Worm (Caenorhabditis elegans) whole organism, L1 larva: Measurements from ENCODE around the gene ccd-5.

Experiments used
- C04F5.9 ChIP-seq: sonication (generic microtip); optimal IDR thresholded peaks from 2 replicates; lab custom pipeline; 2016; ENCODE audit warnings: missing genetic modification characterization, missing compliant biosample characterization
- C16A3.4 ChIP-seq: fragments of 150-350 bp; optimal IDR thresholded peaks from 2 replicates; lab custom pipeline; 2014; ENCODE audit warnings: missing biosample characterization, missing genetic modification characterization
- Y116A8C.19 ChIP-seq: sonication (generic microtip); optimal IDR thresholded peaks from 2 replicates; lab custom pipeline; 2016; ENCODE audit warnings: missing compliant biosample characterization, missing genetic modification characterization, borderline replicate concordance
- ama-1 ChIP-seq: fragments of 150-350 bp; optimal IDR thresholded peaks from 2 replicates; lab custom pipeline; 2014
- ceh-63 ChIP-seq: fragments of 200-800 bp; sonication (Bioruptor generic); optimal IDR thresholded peaks from 2 replicates; lab custom pipeline; 2018; ENCODE audit warnings: mild to moderate bottlenecking, missing genetic modification characterization, missing compliant biosample characterization
- ceh-8 ChIP-seq: fragments of 200-800 bp; sonication (Bioruptor generic); optimal IDR thresholded peaks from 2 replicates; lab custom pipeline; 2018; ENCODE audit warnings: mild to moderate bottlenecking, missing genetic modification characterization, moderate library complexity, missing compliant biosample characterization
- ceh-82 ChIP-seq, 3 experiments: fragments of 150-350 bp in 1 of 3; sonication (generic microtip) in 2 of 3; optimal IDR thresholded peaks; 2 replicates each; lab custom pipeline; 2014 to 2017; ENCODE audit warnings: missing biosample characterization in 3 of 3, missing genetic modification characterization in 3 of 3
- ceh-88 ChIP-seq: fragments of 200-800 bp; sonication (Bioruptor generic); IDR thresholded peaks from 2 replicates; pipeline ENCODE4 v1.3.6; 2022; ENCODE audit warnings: missing genetic modification characterization, missing compliant biosample characterization
- ces-1 ChIP-seq: fragments of 150-350 bp; optimal IDR thresholded peaks from 2 replicates; lab custom pipeline; 2014; ENCODE audit warnings: missing biosample characterization, missing genetic modification reagents, missing genetic modification characterization
- dpl-1 ChIP-seq, 3 experiments: fragments of 150-350 bp in 2 of 3; sonication (generic microtip) in 1 of 3; optimal IDR thresholded peaks; 2 replicates each; lab custom pipeline; 2014 to 2017; ENCODE audit warnings: missing biosample characterization in 3 of 3, missing genetic modification characterization in 3 of 3, missing genetic modification reagents in 3 of 3
- efl-1 ChIP-seq, 4 experiments: fragments of 150-350 bp; optimal IDR thresholded peaks in 3 of 4; peaks in 1 of 4; 1 replicate in 1 of 4; 2 replicates in 3 of 4; lab custom pipeline; 2014; ENCODE audit warnings: missing biosample characterization in 2 of 4, missing genetic modification characterization in 2 of 4, missing genetic modification reagents in 2 of 4
- efl-3 ChIP-seq: fragments of 200-800 bp; sonication (Bioruptor generic); optimal IDR thresholded peaks from 2 replicates; lab custom pipeline; 2018; ENCODE audit warnings: mild to moderate bottlenecking, missing genetic modification characterization, missing compliant biosample characterization
- elt-2 ChIP-seq: sonication (generic microtip); optimal IDR thresholded peaks from 2 replicates; lab custom pipeline; 2016; ENCODE audit warnings: missing genetic modification characterization, mild to moderate bottlenecking, inconsistent platforms, missing compliant biosample characterization, missing genetic modification reagents
- elt-3 ChIP-seq, 6 experiments: fragments of 150-350 bp in 1 of 6; sonication (generic microtip); optimal IDR thresholded peaks; 2 replicates each; lab custom pipeline; 2017 to 2018; ENCODE audit warnings: missing biosample characterization in 6 of 6, missing genetic modification characterization in 6 of 6, inconsistent platforms in 1 of 6
- fkh-4 ChIP-seq: sonication (generic microtip); optimal IDR thresholded peaks from 2 replicates; lab custom pipeline; 2016; ENCODE audit warnings: missing compliant biosample characterization, missing genetic modification characterization, borderline replicate concordance
- fos-1 ChIP-seq: fragments of 150-350 bp; optimal IDR thresholded peaks from 2 replicates; lab custom pipeline; 2014; ENCODE audit warnings: missing biosample characterization, missing genetic modification characterization
- grh-1 ChIP-seq: fragments of 200-800 bp; sonication (Bioruptor generic); IDR thresholded peaks from 2 replicates; pipeline ENCODE4 v1.3.6; 2022; ENCODE audit warnings: missing genetic modification reagents, missing genetic modification characterization, missing compliant biosample characterization
- hlh-17 ChIP-seq: fragments of 200-800 bp; sonication (Bioruptor generic); optimal IDR thresholded peaks from 2 replicates; lab custom pipeline; 2018; ENCODE audit warnings: missing genetic modification characterization, mild to moderate bottlenecking, missing compliant biosample characterization, moderate library complexity, borderline replicate concordance
- hlh-4 ChIP-seq: sonication (generic microtip); optimal IDR thresholded peaks from 2 replicates; lab custom pipeline; 2016; ENCODE audit warnings: mild to moderate bottlenecking, missing genetic modification characterization, missing compliant biosample characterization
- isw-1 ChIP-seq: fragments of 200-800 bp; sonication (Bioruptor generic); IDR thresholded peaks from 2 replicates; pipeline ENCODE4 v1.3.6; 2022; ENCODE audit warnings: missing genetic modification characterization, missing compliant biosample characterization
- jun-1 ChIP-seq: fragments of 150-350 bp; optimal IDR thresholded peaks from 2 replicates; lab custom pipeline; 2014; ENCODE audit warnings: missing biosample characterization, missing genetic modification reagents, missing genetic modification characterization
- lin-15B ChIP-seq: fragments of 150-350 bp; sonication (generic microtip); optimal IDR thresholded peaks from 3 replicates; lab custom pipeline; 2014; ENCODE audit warnings: missing biosample characterization, missing genetic modification characterization
- lin-35 ChIP-seq, 2 experiments: fragments of 150-350 bp; optimal IDR thresholded peaks; 2 replicates each; lab custom pipeline; 2014; ENCODE audit warnings: missing biosample characterization in 2 of 2, missing genetic modification characterization in 2 of 2, missing genetic modification reagents in 2 of 2
- lin-39 ChIP-seq: fragments of 150-350 bp; optimal IDR thresholded peaks from 2 replicates; lab custom pipeline; 2014; ENCODE audit warnings: missing biosample characterization, missing genetic modification reagents, missing genetic modification characterization
- lir-3 ChIP-seq: sonication (generic microtip); optimal IDR thresholded peaks from 2 replicates; lab custom pipeline; 2016; ENCODE audit warnings: mild to moderate bottlenecking, missing genetic modification characterization, moderate library complexity, missing compliant biosample characterization; ENCODE audit not compliant: poor library complexity
- mab-9 ChIP-seq: fragments of 200-800 bp; sonication (Bioruptor generic); IDR thresholded peaks from 2 replicates; pipeline ENCODE4 v1.3.6; 2022; ENCODE audit warnings: missing genetic modification reagents, missing genetic modification characterization, missing compliant biosample characterization
- mdl-1 ChIP-seq, 2 experiments: fragments of 150-350 bp; optimal IDR thresholded peaks; 2 replicates each; lab custom pipeline; 2014 to 2017; ENCODE audit warnings: missing biosample characterization in 2 of 2, missing genetic modification characterization in 2 of 2, inconsistent platforms in 1 of 2
- nhr-11 ChIP-seq: fragments of 150-350 bp; optimal IDR thresholded peaks from 2 replicates; lab custom pipeline; 2014; ENCODE audit warnings: missing biosample characterization, missing genetic modification characterization
- nhr-12 ChIP-seq: sonication (generic microtip); optimal IDR thresholded peaks from 2 replicates; lab custom pipeline; 2017; ENCODE audit warnings: missing biosample characterization, missing genetic modification characterization
- nhr-19 ChIP-seq: fragments of 200-800 bp; sonication (Bioruptor generic); conservative IDR thresholded peaks from 2 replicates; pipeline ENCODE4 v1.3.6; 2022; ENCODE audit warnings: missing genetic modification characterization, missing compliant biosample characterization
- nhr-28 ChIP-seq: fragments of 150-350 bp; optimal IDR thresholded peaks from 2 replicates; lab custom pipeline; 2014; ENCODE audit warnings: missing biosample characterization, missing genetic modification characterization
- nhr-77 ChIP-seq: fragments of 150-350 bp; optimal IDR thresholded peaks from 2 replicates; lab custom pipeline; 2014; ENCODE audit warnings: missing biosample characterization, missing genetic modification characterization
- nhr-85 ChIP-seq: sonication (generic microtip); peaks from one replicate; lab custom pipeline; 2016; ENCODE audit warnings: missing genetic modification characterization, inconsistent platforms, missing compliant biosample characterization
- nhr-90 ChIP-seq: sonication (generic microtip); optimal IDR thresholded peaks from 2 replicates; lab custom pipeline; 2016; ENCODE audit warnings: mild to moderate bottlenecking, missing genetic modification characterization, missing compliant biosample characterization; ENCODE audit not compliant: poor library complexity
- pag-3 ChIP-seq: sonication (generic microtip); optimal IDR thresholded peaks from 2 replicates; lab custom pipeline; 2017; ENCODE audit warnings: missing genetic modification characterization, mild to moderate bottlenecking, missing compliant biosample characterization, antibody characterized with exemption, borderline replicate concordance; ENCODE audit not compliant: insufficient read depth
- pax-3 ChIP-seq: fragments of 200-800 bp; sonication (Bioruptor generic); optimal IDR thresholded peaks from 2 replicates; lab custom pipeline; 2018; ENCODE audit warnings: mild to moderate bottlenecking, missing genetic modification characterization, moderate library complexity, missing compliant biosample characterization
- pqm-1 ChIP-seq: sonication (generic microtip); optimal IDR thresholded peaks from 3 replicates; lab custom pipeline; 2017; ENCODE audit warnings: missing biosample characterization, missing genetic modification characterization
- skn-1 ChIP-seq: fragments of 150-350 bp; optimal IDR thresholded peaks from 2 replicates; lab custom pipeline; 2014; ENCODE audit warnings: missing biosample characterization, missing genetic modification characterization
- snpc-4 ChIP-seq: fragments of 150-350 bp; optimal IDR thresholded peaks from 2 replicates; lab custom pipeline; 2014; ENCODE audit warnings: missing biosample characterization, missing genetic modification characterization
- snu-23 ChIP-seq: sonication (generic microtip); optimal IDR thresholded peaks from 2 replicates; lab custom pipeline; 2016; ENCODE audit warnings: missing genetic modification characterization, missing compliant biosample characterization
- sox-4 ChIP-seq: sonication (generic microtip); optimal IDR thresholded peaks from 2 replicates; lab custom pipeline; 2016; ENCODE audit warnings: missing genetic modification characterization, missing compliant biosample characterization
- swsn-7 ChIP-seq: sonication (generic microtip); optimal IDR thresholded peaks from 2 replicates; lab custom pipeline; 2016; ENCODE audit warnings: missing genetic modification characterization, missing compliant biosample characterization
- tbx-2 ChIP-seq: sonication (generic microtip); optimal IDR thresholded peaks from 2 replicates; lab custom pipeline; 2016; ENCODE audit warnings: missing genetic modification characterization, missing compliant biosample characterization
- unc-130 ChIP-seq: fragments of 150-350 bp; optimal IDR thresholded peaks from 2 replicates; lab custom pipeline; 2017; ENCODE audit warnings: missing biosample characterization, missing genetic modification characterization, inconsistent platforms
- unc-62 ChIP-seq: fragments of 150-350 bp; optimal IDR thresholded peaks from 2 replicates; lab custom pipeline; 2014; ENCODE audit warnings: missing biosample characterization, missing genetic modification reagents, missing genetic modification characterization
- unc-86 ChIP-seq: sonication (generic microtip); optimal IDR thresholded peaks from 2 replicates; lab custom pipeline; 2016; ENCODE audit warnings: missing genetic modification characterization, missing compliant biosample characterization
- unc-98 ChIP-seq: fragments of 200-800 bp; sonication (Bioruptor generic); IDR thresholded peaks from 2 replicates; pipeline ENCODE4 v1.3.6; 2022; ENCODE audit warnings: missing genetic modification characterization, missing compliant biosample characterization
- vab-15 ChIP-seq: sonication (generic microtip); optimal IDR thresholded peaks from 2 replicates; lab custom pipeline; 2017; ENCODE audit warnings: missing genotype, mild to moderate bottlenecking, missing genetic modification characterization, missing compliant biosample characterization
- ztf-11 ChIP-seq, 2 experiments: sonication (generic microtip); optimal IDR thresholded peaks; 2 replicates each; lab custom pipeline; 2016 to 2017; ENCODE audit warnings: missing genetic modification characterization in 2 of 2, missing biosample characterization in 1 of 2, missing compliant biosample characterization in 1 of 2

The ccd-5 gene

DNA sequence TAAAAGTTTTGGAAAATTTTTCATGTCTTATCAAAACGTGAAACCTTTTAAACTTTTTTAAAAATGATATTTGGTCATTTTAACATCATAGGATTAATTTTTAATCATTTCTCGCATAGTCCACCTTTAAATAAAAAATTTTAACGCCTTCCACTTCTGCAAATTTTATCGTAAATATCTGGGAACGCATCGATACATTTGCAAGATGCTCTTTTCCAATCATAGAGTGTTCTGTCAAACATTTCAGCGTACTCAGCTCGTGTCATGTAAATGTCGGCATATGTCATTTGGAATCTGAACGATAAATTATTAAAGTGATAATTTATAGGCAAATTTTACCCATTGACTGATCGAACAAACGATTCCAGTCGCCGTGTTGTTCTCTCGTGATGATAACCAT is 12.5 kb downstream of the ccd-5 start, which contains the start of gene F52H2.5:
Gene F52H2.5, minus strand, starts transcription at position 101 of the 400 bp plus-strand sequence.
- TF ChIP-seq hlh-4 (tag; lab: Kevin White, UChicago) (no peak), lin-35 (GFP tag; optimal IDR thresholded peaks at IDR 0.05; lab: Kevin White, UChicago) (no peak), ceh-82 (tag; optimal IDR thresholded peaks at IDR 0.05; lab: Kevin White, UChicago) (no peak), nhr-77 (tag; lab: Kevin White, UChicago) (no peak), grh-1 (GFP tag; lab: Robert Waterston, UW) (no peak), sox-4 (no peak), nhr-19 (GFP tag; lab: Robert Waterston, UW) (no peak), ces-1 (no peak), ztf-11 (tag; optimal IDR thresholded peaks at IDR 0.05; lab: Kevin White, UChicago) (no peak), fkh-4 (no peak), vab-15 (tag; lab: Kevin White, UChicago) (no peak), skn-1 (tag; lab: Kevin White, UChicago) (no peak), efl-3 (GFP tag; lab: Kevin White, UChicago) (no peak), pax-3 (tag; lab: Kevin White, UChicago) (no peak)

DNA sequence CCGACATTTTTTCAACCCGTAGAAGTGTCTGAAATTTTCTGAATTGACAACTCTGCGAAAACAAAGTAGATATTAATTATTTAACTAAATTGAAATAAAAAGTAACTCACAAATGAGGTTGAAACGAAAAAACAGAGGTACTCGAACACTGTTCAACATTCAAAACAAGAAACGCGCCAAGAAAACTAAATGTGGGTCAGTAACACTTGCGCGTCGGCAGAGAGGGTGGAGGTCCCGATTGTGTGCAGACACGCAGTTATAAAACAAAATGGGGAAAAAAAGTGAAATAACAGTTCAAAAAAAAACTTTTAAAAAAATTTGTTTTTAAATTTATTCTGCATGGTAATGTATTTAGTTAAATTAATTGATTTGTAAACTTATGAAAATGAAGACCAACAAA is 13.1 kb downstream of the ccd-5 start:
- TF ChIP-seq ama-1 (lab: Kevin White, UChicago) (no peak), nhr-11 (no peak), tbx-2 (tag; lab: Kevin White, UChicago) (peak; percentile 11), fos-1 (tag; lab: Kevin White, UChicago) (no peak), nhr-85 (tag; lab: Kevin White, UChicago) (peak; percentile 44), Y116A8C.19 (tag; lab: Kevin White, UChicago) (no peak), mab-9 (GFP tag; lab: Robert Waterston, UW) (no peak), lin-15B (tag; lab: Kevin White, UChicago) (no peak), ceh-8 (GFP tag; lab: Kevin White, UChicago) (no peak), elt-3 (tag; optimal IDR thresholded peaks at IDR 0.05; lab: Kevin White, UChicago) (no peak), dpl-1 (GFP tag; optimal IDR thresholded peaks at IDR 0.05; lab: Kevin White, UChicago) (peak in 2 of 3 experiments; percentile 37 to 46), unc-98 (no peak), jun-1 (tag; lab: Kevin White, UChicago) (no peak), unc-62 (GFP tag; lab: Kevin White, UChicago) (no peak), nhr-90 (tag; lab: Kevin White, UChicago) (no peak), ceh-82 (tag; optimal IDR thresholded peaks at IDR 0.05; lab: Kevin White, UChicago) (peak in 2 of 3 experiments; percentile 2 to 10), ces-1 (no peak), grh-1 (GFP tag; lab: Robert Waterston, UW) (no peak), ztf-11 (tag; optimal IDR thresholded peaks at IDR 0.05; lab: Kevin White, UChicago) (no peak), C04F5.9 (no peak), nhr-28 (tag; lab: Kevin White, UChicago) (no peak), lin-39 (tag; lab: Kevin White, UChicago) (no peak), lir-3 (tag; lab: Kevin White, UChicago) (no peak), ceh-88 (GFP tag; lab: Robert Waterston, UW) (no peak), pqm-1 (tag; lab: Kevin White, UChicago) (no peak), C16A3.4 (tag; lab: Kevin White, UChicago) (peak; percentile 18), efl-3 (GFP tag; lab: Kevin White, UChicago) (no peak), ceh-63 (GFP tag; lab: Kevin White, UChicago) (no peak), nhr-12 (tag; lab: Kevin White, UChicago) (no peak), hlh-17 (GFP tag; lab: Kevin White, UChicago) (no peak), isw-1 (GFP tag; lab: Robert Waterston, UW) (no peak), nhr-19 (GFP tag; lab: Robert Waterston, UW) (no peak), efl-1 (optimal IDR thresholded peaks at IDR 0.05; lab: Kevin White, UChicago) (peak; percentile 6 to 33), efl-1 (GFP tag; optimal IDR thresholded peaks at IDR 0.05 in 1 of 2; lab: Kevin White, UChicago) (peak in 1 of 2 experiments; percentile 85), pag-3 (tag; lab: Kevin White, UChicago) (peak; percentile 5), vab-15 (tag; lab: Kevin White, UChicago) (no peak), elt-2 (tag; lab: Kevin White, UChicago) (no peak), snu-23 (GFP tag; lab: Kevin White, UChicago) (peak; percentile 47), mdl-1 (tag; optimal IDR thresholded peaks at IDR 0.05; lab: Kevin White, UChicago) (peak in 1 of 2 experiments; percentile 9), swsn-7 (tag; lab: Kevin White, UChicago) (peak; percentile 40), unc-130 (tag; lab: Kevin White, UChicago) (no peak), unc-86 (tag; lab: Kevin White, UChicago) (peak; percentile 9), snpc-4 (no peak)
